Fruit fly (Drosophila melanogaster): ENCODE results near the gene Idh3a.

DNA sequence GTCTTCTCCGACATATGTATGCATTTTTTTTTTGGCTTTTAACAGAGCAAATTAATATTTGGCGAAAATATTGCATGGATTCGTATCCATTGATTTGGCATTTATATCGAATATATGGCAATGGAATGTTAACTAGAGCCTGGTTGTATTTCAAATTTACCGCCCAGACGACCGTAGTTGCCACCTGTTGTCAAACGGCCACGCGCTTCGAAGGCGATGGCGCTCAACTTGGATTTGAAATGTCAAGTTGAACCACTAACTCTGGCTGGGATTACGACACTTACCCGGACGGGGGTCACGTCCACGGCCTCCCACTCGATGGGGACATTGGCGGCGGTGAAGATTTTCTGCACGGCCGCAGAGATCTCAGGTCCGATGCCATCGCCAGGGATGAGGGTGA lies 1.2 kb downstream of the Idh3a start:
- TF ChIP-seq CG10348 (GFP tag; IDR thresholded peaks at IDR 0.05) (no peak), CG14655 (GFP tag; optimal IDR thresholded peaks at IDR 0.05) (no peak), CG9948 (tag; optimal IDR thresholded peaks at IDR 0.05) (no peak), EcR (GFP tag; optimal IDR thresholded peaks at IDR 0.05) (no peak), gl (tag; optimal IDR thresholded peaks at IDR 0.05) (no peak), rn (GFP tag; IDR thresholded peaks at IDR 0.05) (no peak), CG4496 (GFP tag; IDR thresholded peaks at IDR 0.05) (no peak), fd96Ca (GFP tag; IDR thresholded peaks at IDR 0.05) (no peak), D1 (tag; optimal IDR thresholded peaks at IDR 0.05) (no peak), CG8159 (tag; optimal IDR thresholded peaks at IDR 0.05) (no peak), CG8301 (tag; optimal IDR thresholded peaks at IDR 0.05) (no peak), CG17806 (tag; optimal IDR thresholded peaks at IDR 0.05) (no peak), Pif1B (GFP tag; optimal IDR thresholded peaks at IDR 0.05) (no peak)

Measured in whole organism, pupa.